Worm (Caenorhabditis elegans): ENCODE results near the gene Y43F8B.10.
A peak's percentile ranks its signal among the peaks of the same experiment; 100 is the strongest.

Gene Y43F8B.10

DNA sequence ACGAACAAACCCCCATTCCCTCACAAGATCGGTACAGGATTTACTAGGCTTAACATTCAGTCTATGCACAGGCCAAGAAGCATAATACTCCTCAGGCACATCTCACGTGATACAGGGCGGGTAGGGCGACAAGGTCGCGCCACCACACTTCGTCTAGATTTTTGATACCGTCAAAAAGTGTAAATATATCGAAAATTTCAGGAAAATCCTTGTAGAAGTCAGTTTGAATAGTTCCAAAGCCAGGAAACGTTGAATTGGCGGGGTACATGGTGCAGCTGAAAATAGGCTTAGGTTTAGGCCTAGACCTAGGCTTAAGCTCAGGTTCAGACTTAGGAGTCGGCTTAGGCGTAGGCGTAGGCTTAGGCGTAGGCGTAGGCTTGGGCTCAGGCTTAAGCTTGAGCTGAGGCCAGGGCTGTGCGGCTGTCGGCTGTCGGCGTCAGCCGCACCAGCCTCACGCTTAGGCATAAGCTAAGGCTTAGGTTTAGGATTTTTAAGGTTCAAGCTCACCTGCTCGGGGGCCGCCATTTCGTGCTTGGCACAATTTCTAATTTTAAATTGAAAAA lies 43.8 kb upstream of the Y43F8B.10 start (continued):
- 0 out of 2 replicates have a peak, but pooled peaks have one; percentile 39 for TF ChIP-seq dox-1 (GFP tag; IDR thresholded peaks at IDR 0.05)
- peak; percentile 63 for TF ChIP-seq F52B5.7 (tag; optimal IDR thresholded peaks at IDR 0.05)
- peak; percentile 23 for TF ChIP-seq sptf-2 (GFP tag; optimal IDR thresholded peaks at IDR 0.05)
- TF ChIP-seq F37B4.10 (GFP tag; IDR thresholded peaks at IDR 0.05) = no peak
- peak; percentile 67 for TF ChIP-seq athp-1 (tag; optimal IDR thresholded peaks at IDR 0.05)
- no peak for TF ChIP-seq rpc-1 (optimal IDR thresholded peaks at IDR 0.05)
- no peak for TF ChIP-seq rpc-1 (tag; optimal IDR thresholded peaks at IDR 0.05)
- TF ChIP-seq fkh-3 (tag; optimal IDR thresholded peaks at IDR 0.05) = peak; percentile 24
- peak; percentile 46 for TF ChIP-seq ekl-4 (GFP tag; IDR thresholded peaks at IDR 0.05)
- no peak for TF ChIP-seq attf-5 (GFP tag; optimal IDR thresholded peaks at IDR 0.05)
- peak; percentile 3 for TF ChIP-seq ztf-3 (GFP tag; optimal IDR thresholded peaks at IDR 0.05)
- no peak for TF ChIP-seq Y79H2A.3 (GFP tag; conservative IDR thresholded peaks at IDR 0.05)
- TF ChIP-seq nfya-1 (tag; optimal IDR thresholded peaks at IDR 0.05; ENCODE audit: borderline replicate concordance, insufficient read depth) = no peak
- 0 out of 2 replicates have a peak, but pooled peaks have one; percentile 21 for TF ChIP-seq aptf-3 (GFP tag; IDR thresholded peaks at IDR 0.05)
- TF ChIP-seq F57C9.4 (tag; optimal IDR thresholded peaks at IDR 0.05) = no peak
- TF ChIP-seq bed-2 (GFP tag; IDR thresholded peaks at IDR 0.05) = 0 out of 2 replicates have a peak, but pooled peaks have one; percentile 10
- TF ChIP-seq D2030.7 (GFP tag; IDR thresholded peaks at IDR 0.05) = no peak
- no peak for TF ChIP-seq ceh-91 (GFP tag; IDR thresholded peaks at IDR 0.05)
- no peak for TF ChIP-seq cebp-2 (GFP tag; IDR thresholded peaks at IDR 0.05)
- no peak for TF ChIP-seq xnd-1 (tag; optimal IDR thresholded peaks at IDR 0.05)
- peak; percentile 49 for TF ChIP-seq chd-7 (tag; optimal IDR thresholded peaks at IDR 0.05)
- TF ChIP-seq ZK185.1 (tag; optimal IDR thresholded peaks at IDR 0.05; ENCODE audit: poor library complexity, severe bottlenecking) = no peak
- no peak for TF ChIP-seq F57A8.1 (GFP tag; optimal IDR thresholded peaks at IDR 0.05)

DNA sequence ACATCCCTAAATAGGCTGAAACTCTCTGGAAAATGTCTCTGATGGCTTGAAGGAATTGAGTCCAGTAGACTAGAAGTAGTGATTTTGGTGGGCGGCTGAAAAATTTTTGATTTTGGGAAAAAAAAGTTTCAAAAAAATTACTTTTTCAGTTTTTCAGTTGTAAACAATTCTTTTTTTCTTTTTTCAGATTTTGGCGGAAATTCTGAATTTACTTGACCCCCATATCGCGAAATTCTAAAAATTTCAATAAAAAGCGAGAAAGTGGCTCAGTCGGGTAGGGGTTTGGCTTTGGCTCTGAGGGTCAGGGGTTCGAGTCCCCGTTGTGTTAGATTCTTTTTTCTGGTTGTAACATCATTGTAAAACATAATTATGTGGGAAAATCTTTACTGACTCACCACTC lies 43.2 kb upstream of the Y43F8B.10 start, which contains the start of gene srw-85:
Gene srw-85, minus strand, starts transcription at position 101 of the 400 bp plus-strand sequence.
- TF ChIP-seq rpc-1 (optimal IDR thresholded peaks at IDR 0.05) (no peak), rpc-1 (tag; optimal IDR thresholded peaks at IDR 0.05) (peak; percentile 16), sea-2 (GFP tag; IDR thresholded peaks at IDR 0.05) (no peak), C17E4.6 (GFP tag; IDR thresholded peaks at IDR 0.05) (no peak), fkh-3 (tag; optimal IDR thresholded peaks at IDR 0.05) (no peak), nhr-80 (tag; optimal IDR thresholded peaks at IDR 0.05) (no peak)

DNA sequence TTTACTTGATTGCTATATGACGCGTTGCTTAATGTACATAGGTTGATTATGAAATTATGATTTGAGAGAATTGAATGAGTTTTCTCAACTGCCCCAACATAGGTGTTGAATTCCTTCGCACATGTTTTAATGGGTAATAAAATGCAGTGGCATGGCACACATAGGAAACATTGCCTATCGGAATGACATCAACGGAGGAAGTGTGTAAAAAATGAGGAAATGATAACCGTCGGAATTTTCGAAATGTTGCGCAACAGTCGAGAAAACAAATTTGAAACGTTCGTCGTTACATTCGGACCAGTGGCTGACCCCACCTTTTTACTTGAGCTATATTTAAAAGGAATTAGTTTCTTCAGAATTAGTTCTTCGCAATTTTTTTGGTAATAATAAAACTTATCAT lies 42.2 kb upstream of the Y43F8B.10 start:
- TF ChIP-seq B0035.1 (tag; optimal IDR thresholded peaks at IDR 0.05) = no peak
- TF ChIP-seq cebp-1 (GFP tag; IDR thresholded peaks at IDR 0.05) = peak; percentile 53; the same call in 1 of the 2 replicates
- peak; percentile 57 for TF ChIP-seq cebp-1 (tag; optimal IDR thresholded peaks at IDR 0.05)

DNA sequence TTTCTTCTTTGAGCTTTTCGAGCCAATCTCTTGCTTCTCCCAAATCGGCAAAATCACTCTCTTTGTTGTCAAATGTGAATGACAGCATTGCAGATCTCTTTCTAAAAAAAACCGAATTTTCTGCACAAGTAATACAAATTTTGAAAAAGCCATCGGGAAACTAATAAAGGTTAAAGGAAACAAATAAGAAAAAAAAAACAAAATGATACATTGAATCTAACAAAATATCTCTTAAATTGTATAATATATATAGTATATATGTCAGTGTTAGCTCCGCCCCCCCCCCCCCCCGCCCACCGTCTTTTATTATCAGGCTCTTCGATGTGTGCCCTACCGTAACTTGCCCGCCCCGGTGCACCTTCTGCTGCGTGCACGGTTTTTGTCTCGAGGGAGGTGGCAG lies 41.3 kb upstream of the Y43F8B.10 start, which contains the start of gene C25F9.11:
Gene C25F9.11, minus strand, starts transcription at position 101 of the 400 bp plus-strand sequence.
- TF ChIP-seq nhr-179 (tag; optimal IDR thresholded peaks at IDR 0.05) = no peak
- no peak for TF ChIP-seq efl-1 (GFP tag; optimal IDR thresholded peaks at IDR 0.05)
- no peak for TF ChIP-seq ets-4 (GFP tag; optimal IDR thresholded peaks at IDR 0.05)
- no peak for TF ChIP-seq repo-1 (tag; optimal IDR thresholded peaks at IDR 0.05)
- no peak for TF ChIP-seq B0336.3 (GFP tag; IDR thresholded peaks at IDR 0.05)
- TF ChIP-seq lir-1 (GFP tag; conservative IDR thresholded peaks at IDR 0.05) = no peak
- TF ChIP-seq egl-44 (GFP tag; IDR thresholded peaks at IDR 0.05) = no peak
- no peak for TF ChIP-seq hlh-12 (tag; optimal IDR thresholded peaks at IDR 0.05)
- no peak for TF ChIP-seq ceh-27 (GFP tag; optimal IDR thresholded peaks at IDR 0.05)
- TF ChIP-seq nfya-2 (GFP tag; IDR thresholded peaks at IDR 0.05) = no peak
